Fruit fly (Drosophila melanogaster) whole organism, pupa: ENCODE measurements around the gene smog.

ENCODE experiments used
- CG10348 ChIP-seq: fragments of 200-800 bp; sonication (Bioruptor generic); IDR thresholded peaks from 2 replicates; pipeline ENCODE4 v1.3.6; 2022; ENCODE audit warnings: missing biosample characterization, missing genetic modification characterization
- CG12605 ChIP-seq: fragments of 200-800 bp; sonication (Bioruptor generic); IDR thresholded peaks from 2 replicates; pipeline ENCODE4 v1.3.6; 2022; ENCODE audit warnings: missing biosample characterization, missing genetic modification characterization
- CG13204 ChIP-seq: fragments of 200-800 bp; sonication (Bioruptor generic); optimal IDR thresholded peaks from 2 replicates; lab custom pipeline; 2018; ENCODE audit warnings: missing biosample characterization, mild to moderate bottlenecking, missing genetic modification characterization, moderate library complexity
- CG14655 ChIP-seq: fragments of 200-800 bp; sonication (Bioruptor generic); optimal IDR thresholded peaks from 3 replicates; lab custom pipeline; 2017; ENCODE audit warnings: mild to moderate bottlenecking, missing biosample characterization, missing genetic modification reagents, missing genetic modification characterization
- CG15710 ChIP-seq: fragments of 200-800 bp; sonication (Bioruptor generic); optimal IDR thresholded peaks from 2 replicates; lab custom pipeline; 2018; ENCODE audit warnings: missing biosample characterization, mild to moderate bottlenecking, missing genetic modification characterization, moderate library complexity
- CG17806 ChIP-seq: fragments of 200-800 bp; sonication (Bioruptor generic); optimal IDR thresholded peaks from 2 replicates; lab custom pipeline; 2018; ENCODE audit warnings: missing biosample characterization, mild to moderate bottlenecking, missing genetic modification characterization, moderate library complexity
- CG32121 ChIP-seq: fragments of 200-800 bp; sonication (Bioruptor generic); IDR thresholded peaks from 2 replicates; pipeline ENCODE4 v1.3.6; 2022; ENCODE audit warnings: missing biosample characterization, missing genetic modification characterization
- CG34367 ChIP-seq: fragments of 200-800 bp; sonication (Bioruptor generic); optimal IDR thresholded peaks from 2 replicates; lab custom pipeline; 2018; ENCODE audit warnings: missing biosample characterization, mild to moderate bottlenecking, missing genetic modification characterization
- CG4496 ChIP-seq: fragments of 200-800 bp; sonication (Bioruptor generic); IDR thresholded peaks from 3 replicates; pipeline ENCODE4 v1.3.6; 2022; ENCODE audit warnings: missing biosample characterization, missing genetic modification characterization
- CG8159 ChIP-seq: fragments of 200-800 bp; sonication (Bioruptor generic); optimal IDR thresholded peaks from 3 replicates; lab custom pipeline; 2018; ENCODE audit warnings: missing biosample characterization, mild to moderate bottlenecking, missing genetic modification characterization, moderate library complexity
- CG8301 ChIP-seq: fragments of 200-800 bp; sonication (Bioruptor generic); optimal IDR thresholded peaks from 2 replicates; lab custom pipeline; 2018; ENCODE audit warnings: missing biosample characterization, mild to moderate bottlenecking, missing genetic modification characterization
- CG9948 ChIP-seq: fragments of 200-800 bp; sonication (Bioruptor generic); optimal IDR thresholded peaks from 2 replicates; lab custom pipeline; 2018; ENCODE audit warnings: missing biosample characterization, mild to moderate bottlenecking, missing genetic modification characterization, moderate library complexity
- D1 ChIP-seq: fragments of 200-800 bp; sonication (Bioruptor generic); optimal IDR thresholded peaks from 2 replicates; lab custom pipeline; 2018; ENCODE audit warnings: missing biosample characterization, mild to moderate bottlenecking, missing genetic modification characterization, moderate library complexity
- EcR ChIP-seq: fragments of 200-800 bp; sonication (Bioruptor generic); optimal IDR thresholded peaks from 3 replicates; lab custom pipeline; 2019; ENCODE audit warnings: missing biosample characterization, missing genetic modification characterization, mild to moderate bottlenecking, moderate library complexity, missing genetic modification reagents
- Ets98B ChIP-seq: fragments of 200-800 bp; sonication (Bioruptor generic); IDR thresholded peaks from 2 replicates; pipeline ENCODE4 v1.3.6; 2022; ENCODE audit warnings: missing biosample characterization, missing genetic modification characterization
- Pif1A ChIP-seq: fragments of 200-800 bp; sonication (Bioruptor generic); optimal IDR thresholded peaks from 3 replicates; lab custom pipeline; 2016; ENCODE audit warnings: missing biosample characterization, missing genetic modification characterization
- Pif1B ChIP-seq: fragments of 200-800 bp; sonication (Bioruptor generic); optimal IDR thresholded peaks from 3 replicates; lab custom pipeline; 2016; ENCODE audit warnings: missing biosample characterization, missing genetic modification characterization
- Snoo ChIP-seq: fragments of 200-800 bp; sonication (Bioruptor generic); optimal IDR thresholded peaks from 3 replicates; lab custom pipeline; 2017; ENCODE audit warnings: missing biosample characterization, mild to moderate bottlenecking, missing genetic modification characterization, inconsistent platforms
- fd96Ca ChIP-seq: fragments of 200-800 bp; sonication (Bioruptor generic); IDR thresholded peaks from 3 replicates; pipeline ENCODE4 v1.3.6; 2022; ENCODE audit warnings: missing biosample characterization, missing genetic modification characterization
- gl ChIP-seq: fragments of 200-800 bp; sonication (Bioruptor generic); optimal IDR thresholded peaks from 2 replicates; lab custom pipeline; 2018; ENCODE audit warnings: missing biosample characterization, mild to moderate bottlenecking, missing genetic modification characterization
- rn ChIP-seq: fragments of 200-800 bp; sonication (Bioruptor generic); IDR thresholded peaks from 2 replicates; pipeline ENCODE4 v1.3.6; 2022; ENCODE audit warnings: missing biosample characterization, missing genetic modification characterization

smog gene

DNA sequence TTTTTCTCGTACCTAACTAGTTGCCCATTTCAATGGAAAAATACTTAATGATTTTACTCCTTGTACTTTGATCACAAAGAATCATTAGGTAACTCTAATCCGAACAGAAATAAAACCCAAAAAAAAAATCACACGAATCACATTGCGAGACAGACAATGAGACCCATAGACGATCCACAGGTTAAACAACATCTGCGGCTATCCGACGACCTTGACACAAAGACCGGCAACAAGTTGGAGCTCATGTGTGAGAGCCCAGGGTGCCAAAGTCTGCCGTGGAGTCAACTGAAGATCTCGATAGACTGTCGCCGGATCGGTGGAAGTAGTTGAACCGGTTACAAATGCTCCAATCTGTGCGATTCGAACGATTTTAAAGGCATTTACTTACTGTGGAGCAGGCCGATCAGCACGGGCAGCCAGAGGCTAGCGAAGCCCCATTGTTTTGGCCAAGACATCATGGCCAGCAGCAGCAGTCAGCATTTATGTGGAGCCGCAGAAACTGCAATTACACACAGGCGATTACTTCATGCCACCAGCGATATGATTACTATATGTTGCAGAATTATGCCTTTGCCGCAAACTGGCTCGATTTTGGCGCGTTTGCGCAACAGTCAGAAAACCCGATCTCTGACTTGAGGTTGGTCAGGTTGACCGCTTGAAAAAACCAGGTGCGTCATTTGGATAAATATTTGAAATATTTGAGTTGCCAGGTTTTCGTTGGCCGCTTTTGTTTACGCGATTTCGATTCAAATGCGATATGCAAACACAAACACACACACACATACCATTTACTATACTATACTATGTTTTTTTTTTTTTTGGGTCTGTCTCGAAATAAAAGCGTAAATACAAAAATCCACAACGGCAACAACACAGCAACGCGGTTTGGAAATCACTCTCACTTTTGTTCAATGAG, 53.0 kb downstream of the smog start:
- TF ChIP-seq Pif1A (GFP tag; lab: Kevin White, UChicago) (no peak), Snoo (tag; lab: Kevin White, UChicago) (no peak), CG4496 (GFP tag; lab: Robert Waterston, UW) (0 out of 3 replicates have a peak, but pooled peaks have one; percentile 21), CG12605 (no peak), EcR (peak; percentile 38), CG14655 (GFP tag; lab: Kevin White, UChicago) (no peak), rn (GFP tag; lab: Robert Waterston, UW) (no peak), fd96Ca (GFP tag; lab: Robert Waterston, UW) (no peak), CG17806 (tag; lab: Kevin White, UChicago) (no peak), Pif1B (GFP tag; lab: Kevin White, UChicago) (no peak)

DNA sequence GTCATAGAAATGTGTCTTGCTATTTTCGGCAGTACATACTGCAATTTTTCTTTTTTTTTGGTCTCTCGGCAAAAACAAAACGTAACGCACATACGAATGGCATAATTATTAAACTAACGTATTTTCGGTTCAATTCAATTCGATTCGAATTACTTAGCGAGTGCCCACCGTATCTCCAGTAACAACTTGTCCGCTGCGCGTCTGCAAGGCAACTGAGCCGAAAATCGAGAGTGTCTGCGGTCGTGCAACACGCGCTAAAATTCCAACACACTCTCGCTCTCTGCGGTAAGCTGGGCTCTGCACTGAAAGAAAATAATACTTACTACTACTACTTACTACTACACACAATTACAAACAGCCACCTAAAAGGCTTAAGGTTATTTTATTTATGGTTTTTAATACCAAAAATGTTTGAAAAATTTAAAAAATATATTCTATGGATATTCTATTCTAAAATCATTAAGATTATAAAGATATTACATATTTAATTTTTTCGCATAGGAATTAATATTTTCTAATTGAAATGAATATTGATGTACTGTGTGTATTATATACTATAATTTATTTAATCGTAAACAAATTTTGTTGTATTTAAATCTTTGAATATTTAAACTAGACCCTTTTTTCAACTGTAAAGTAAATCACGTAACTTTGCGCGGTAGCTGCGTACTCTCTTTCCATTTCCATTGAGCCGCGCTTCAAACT, 54.0 kb downstream of the smog start, which contains the start of gene snsl:
Gene snsl (minus strand): TSS at position 217 of the 705 bp plus-strand sequence.
- TF ChIP-seq CG13204 (GFP tag; lab: Kevin White, UChicago): peak; percentile 68
- TF ChIP-seq Snoo (tag; lab: Kevin White, UChicago): peak; percentile 32
- TF ChIP-seq CG15710 (tag; lab: Kevin White, UChicago): peak; percentile 79
- TF ChIP-seq Ets98B (GFP tag; lab: Robert Waterston, UW): peak; percentile 50
- TF ChIP-seq EcR: no peak
- TF ChIP-seq D1 (tag; lab: Kevin White, UChicago): peak; percentile 23
- TF ChIP-seq CG8159 (tag; lab: Kevin White, UChicago): peak; percentile 86
- TF ChIP-seq fd96Ca (GFP tag; lab: Robert Waterston, UW): peak; percentile 71; the same call in 2 of the 3 replicates
- TF ChIP-seq gl (tag; lab: Kevin White, UChicago): no peak
- TF ChIP-seq CG34367 (tag; lab: Kevin White, UChicago): peak; percentile 46
- peak; percentile 45 for TF ChIP-seq CG32121 (GFP tag; lab: Robert Waterston, UW)
- TF ChIP-seq Pif1B (GFP tag; lab: Kevin White, UChicago): peak; percentile 33
- no peak for TF ChIP-seq CG10348 (GFP tag; lab: Robert Waterston, UW)
- TF ChIP-seq CG17806 (tag; lab: Kevin White, UChicago): peak; percentile 68
- TF ChIP-seq CG4496 (GFP tag; lab: Robert Waterston, UW): peak; percentile 56; the same call in 2 of the 3 replicates
- peak; percentile 55 for TF ChIP-seq CG14655 (GFP tag; lab: Kevin White, UChicago)
- TF ChIP-seq CG8301 (tag; lab: Kevin White, UChicago): peak; percentile 21
- peak; percentile 77 for TF ChIP-seq CG9948 (tag; lab: Kevin White, UChicago)
- TF ChIP-seq rn (GFP tag; lab: Robert Waterston, UW): no peak
- TF ChIP-seq Pif1A (GFP tag; lab: Kevin White, UChicago): no peak
- TF ChIP-seq CG12605: no peak

DNA sequence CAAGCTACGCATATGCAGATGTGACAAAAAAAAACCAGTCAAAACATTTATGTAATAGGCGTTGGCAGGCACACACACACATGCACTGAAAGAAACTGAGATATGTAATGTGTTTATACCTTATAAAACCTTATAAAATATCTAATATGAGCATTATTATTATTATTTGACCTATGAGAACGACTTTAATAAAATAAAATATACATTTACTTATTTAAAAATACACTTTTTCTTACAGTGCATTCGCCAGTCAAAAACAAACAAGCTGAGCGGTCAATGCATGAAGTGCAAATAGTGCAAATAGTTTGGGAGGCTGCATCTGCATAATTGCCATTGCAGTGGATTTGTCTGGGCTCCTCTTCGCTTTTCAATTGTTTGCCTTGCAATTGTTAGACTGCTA, 55.3 kb downstream of the smog start:
- TF ChIP-seq Snoo (tag; lab: Kevin White, UChicago) (peak; percentile 47), CG8159 (tag; lab: Kevin White, UChicago) (peak; percentile 42), gl (tag; lab: Kevin White, UChicago) (no peak), CG32121 (GFP tag; lab: Robert Waterston, UW) (peak; percentile 92), fd96Ca (GFP tag; lab: Robert Waterston, UW) (peak; percentile 62; the same call in 2 of the 3 replicates), rn (GFP tag; lab: Robert Waterston, UW) (peak; percentile 65; the same call in 1 of the 2 replicates), D1 (tag; lab: Kevin White, UChicago) (no peak), CG14655 (GFP tag; lab: Kevin White, UChicago) (peak; percentile 60), CG8301 (tag; lab: Kevin White, UChicago) (peak; percentile 22), CG4496 (GFP tag; lab: Robert Waterston, UW) (peak; percentile 84), Pif1B (GFP tag; lab: Kevin White, UChicago) (peak; percentile 57), CG9948 (tag; lab: Kevin White, UChicago) (peak; percentile 24), CG17806 (tag; lab: Kevin White, UChicago) (peak; percentile 24), Pif1A (GFP tag; lab: Kevin White, UChicago) (peak; percentile 60), EcR (no peak), CG12605 (peak; percentile 64; the same call in 1 of the 2 replicates), CG15710 (tag; lab: Kevin White, UChicago) (peak; percentile 20), CG10348 (GFP tag; lab: Robert Waterston, UW) (0 out of 2 replicates have a peak, but pooled peaks have one; percentile 23), Ets98B (GFP tag; lab: Robert Waterston, UW) (peak; percentile 83), CG13204 (GFP tag; lab: Kevin White, UChicago) (no peak), CG34367 (tag; lab: Kevin White, UChicago) (no peak)
- TF ChIP-seq, all 21 proteins: peak for 16

DNA sequence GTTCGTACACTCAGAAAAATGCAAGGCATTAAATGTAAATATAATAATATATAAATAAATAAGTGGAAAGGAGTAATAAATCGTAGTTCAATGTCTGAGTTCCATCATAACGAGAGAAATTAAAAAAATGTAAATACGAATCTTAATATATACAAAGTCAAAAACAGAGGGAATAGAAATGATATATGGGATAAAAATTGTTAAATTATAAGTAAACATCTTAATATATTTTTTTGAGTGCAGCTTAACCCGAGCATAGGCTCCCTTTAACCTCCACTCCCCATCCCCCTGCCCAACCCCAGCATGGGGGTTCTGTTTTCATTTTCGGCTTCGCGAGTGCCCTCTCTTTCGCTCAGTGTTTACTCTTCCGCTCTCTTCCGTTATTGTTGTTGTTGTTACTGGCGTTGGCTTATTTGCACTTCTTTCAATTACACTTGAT, 63.1 kb downstream of the smog start:
- peak; percentile 41 for TF ChIP-seq Snoo (tag; lab: Kevin White, UChicago)
- no peak for TF ChIP-seq EcR
- TF ChIP-seq gl (tag; lab: Kevin White, UChicago): no peak
- no peak for TF ChIP-seq rn (GFP tag; lab: Robert Waterston, UW)
- peak; percentile 22 for TF ChIP-seq CG13204 (GFP tag; lab: Kevin White, UChicago)
- peak; percentile 30 for TF ChIP-seq CG34367 (tag; lab: Kevin White, UChicago)
- no peak for TF ChIP-seq CG4496 (GFP tag; lab: Robert Waterston, UW)
- TF ChIP-seq fd96Ca (GFP tag; lab: Robert Waterston, UW): no peak; the same call in 2 of the 3 replicates
- TF ChIP-seq CG14655 (GFP tag; lab: Kevin White, UChicago): peak; percentile 60
- TF ChIP-seq CG8159 (tag; lab: Kevin White, UChicago): peak; percentile 75
- no peak for TF ChIP-seq Ets98B (GFP tag; lab: Robert Waterston, UW)
- TF ChIP-seq CG32121 (GFP tag; lab: Robert Waterston, UW): no peak
- no peak for TF ChIP-seq CG12605
- TF ChIP-seq CG17806 (tag; lab: Kevin White, UChicago): peak; percentile 33
- TF ChIP-seq CG9948 (tag; lab: Kevin White, UChicago): peak; percentile 56
- no peak for TF ChIP-seq D1 (tag; lab: Kevin White, UChicago)
- TF ChIP-seq CG15710 (tag; lab: Kevin White, UChicago): peak; percentile 63
- no peak for TF ChIP-seq Pif1A (GFP tag; lab: Kevin White, UChicago)
- peak; percentile 9 for TF ChIP-seq Pif1B (GFP tag; lab: Kevin White, UChicago)
- peak; percentile 9 for TF ChIP-seq CG8301 (tag; lab: Kevin White, UChicago)
- TF ChIP-seq CG10348 (GFP tag; lab: Robert Waterston, UW): no peak
